Worm (Caenorhabditis elegans) whole organism, L4/young adult: Measurements from ENCODE around the gene asp-8.

Experiments
- W03F9.2 ChIP-seq: fragments of 150-350 bp; optimal IDR thresholded peaks from 2 replicates; lab custom pipeline; 2014; ENCODE audit warnings: missing biosample characterization, missing genetic modification characterization
- dao-5 ChIP-seq: sonication (generic microtip); optimal IDR thresholded peaks from 2 replicates; lab custom pipeline; 2016; ENCODE audit warnings: missing genotype, missing genetic modification characterization, moderate library complexity, missing compliant biosample characterization
- him-1 ChIP-seq: sonication (generic microtip); optimal IDR thresholded peaks from 2 replicates; lab custom pipeline; 2016; ENCODE audit warnings: missing genotype, missing genetic modification reagents, missing genetic modification characterization, missing compliant biosample characterization

asp-8 gene

DNA sequence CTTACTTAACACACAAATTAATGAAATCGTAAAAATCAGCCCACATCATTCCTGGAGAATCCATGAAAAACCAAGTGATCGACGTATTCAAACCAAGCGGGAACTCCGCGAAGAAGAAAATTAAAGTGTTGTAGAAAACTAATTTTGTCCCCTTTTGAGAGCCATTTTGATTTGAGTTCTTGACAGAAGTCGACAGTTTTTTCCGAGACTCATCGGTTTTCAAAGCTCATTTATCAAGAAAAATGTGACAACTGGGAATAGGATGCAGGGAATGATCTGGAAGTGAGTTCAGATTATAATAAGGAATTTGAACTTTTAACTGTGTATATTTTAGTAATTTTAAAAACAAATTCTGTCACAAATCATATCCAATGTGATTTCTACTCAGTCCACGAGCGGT lies 13.0 kb upstream of the asp-8 start, which contains the start of gene srw-135:
TSS of gene srw-135 (minus strand) at position 101 of the 400 bp plus-strand sequence.
- TF ChIP-seq dao-5 (tag; lab: Kevin White, UChicago) = no peak
- no peak for TF ChIP-seq W03F9.2 (tag; lab: Kevin White, UChicago)
- no peak for TF ChIP-seq him-1 (tag; lab: Kevin White, UChicago)

DNA sequence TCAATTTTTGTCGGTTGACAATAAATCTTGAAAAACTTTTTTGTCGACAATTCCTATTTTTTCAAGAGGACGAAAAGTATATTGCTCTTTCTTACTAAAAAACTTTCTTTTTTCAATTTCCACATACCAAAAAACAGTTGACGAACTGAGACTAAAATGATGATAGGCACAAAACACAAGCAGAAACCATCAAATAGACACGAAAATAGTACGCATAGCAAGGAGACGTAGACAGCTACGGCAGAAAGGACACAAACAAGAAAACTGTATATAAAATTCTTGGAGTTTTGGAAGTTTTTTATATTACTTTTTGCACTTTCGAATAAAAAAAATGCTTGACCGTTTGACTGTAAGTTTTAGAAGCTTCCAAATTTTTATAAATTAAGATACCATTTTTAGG lies 10.2 kb upstream of the asp-8 start, which contains the start of gene K12D9.1:
TSS of gene K12D9.1 (plus strand) at position 301 of the 400 bp plus-strand sequence.
- TF ChIP-seq W03F9.2 (tag; lab: Kevin White, UChicago) (no peak), dao-5 (tag; lab: Kevin White, UChicago) (no peak), him-1 (tag; lab: Kevin White, UChicago) (no peak)

DNA sequence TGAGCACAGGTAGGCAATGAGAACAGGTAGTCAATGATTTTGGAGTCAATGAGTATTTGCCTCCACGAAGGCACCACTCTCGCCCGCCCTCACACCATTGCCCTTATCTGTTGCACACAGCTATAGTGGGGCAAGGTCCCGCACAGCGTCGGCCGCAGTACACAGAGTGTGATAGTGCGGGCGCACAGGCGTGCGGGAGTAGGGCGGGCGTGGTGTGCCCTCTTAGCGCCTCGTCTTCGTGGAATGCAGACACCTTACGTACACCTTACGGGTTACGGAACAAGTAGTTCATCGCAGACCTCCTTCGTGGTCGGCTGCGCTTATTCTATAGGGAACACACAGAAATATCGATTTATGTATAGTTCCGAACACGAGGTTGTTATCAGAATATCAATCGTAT lies 6.4 kb upstream of the asp-8 start:
- no peak for TF ChIP-seq W03F9.2 (tag; lab: Kevin White, UChicago)
- no peak for TF ChIP-seq dao-5 (tag; lab: Kevin White, UChicago)
- TF ChIP-seq him-1 (tag; lab: Kevin White, UChicago) = no peak

DNA sequence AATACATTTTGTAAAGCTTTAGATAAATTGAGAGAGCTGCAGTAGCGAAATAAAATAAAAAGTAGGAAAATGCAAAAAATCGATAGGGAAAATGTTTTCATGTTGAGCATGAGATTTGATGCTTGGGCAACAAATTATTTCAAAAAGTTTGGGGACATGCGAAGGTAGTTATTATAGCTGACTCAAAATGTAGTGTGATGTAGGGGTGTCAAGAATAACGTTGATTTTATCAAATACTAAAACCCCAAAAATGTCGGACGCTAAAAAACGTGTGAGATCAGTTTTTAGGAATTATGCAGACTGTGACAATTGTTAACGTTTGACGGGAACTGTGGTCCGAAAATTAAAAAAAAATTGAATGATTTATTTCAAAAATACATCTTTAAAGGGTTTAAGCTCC lies 3.0 kb upstream of the asp-8 start, which contains the start of gene irld-12:
TSS of gene irld-12 (minus strand) at position 101 of the 400 bp plus-strand sequence.
- TF ChIP-seq dao-5 (tag; lab: Kevin White, UChicago) (no peak), W03F9.2 (tag; lab: Kevin White, UChicago) (no peak), him-1 (tag; lab: Kevin White, UChicago) (no peak)

DNA sequence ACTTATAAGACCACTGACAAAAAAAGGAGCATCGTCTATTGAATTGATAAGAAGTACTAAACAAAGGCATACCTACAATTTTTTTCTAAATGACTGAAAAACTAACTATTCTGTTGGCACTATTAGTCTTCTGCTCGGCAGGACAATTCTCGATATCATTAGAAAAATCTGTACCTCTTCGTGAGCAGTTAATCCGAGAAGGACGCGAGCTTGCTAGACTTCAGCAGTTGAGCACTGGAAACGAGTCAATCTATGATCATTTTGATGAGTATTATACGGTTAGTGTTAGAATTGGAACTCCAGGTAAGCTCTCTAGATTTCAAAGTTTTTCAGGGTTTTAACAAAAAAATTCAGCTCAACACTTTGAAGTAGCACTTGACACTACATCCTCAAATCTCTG lies 3.9 kb downstream of the asp-8 start, which contains the start of gene asp-7:
TSS of gene asp-7 (plus strand) at position 81 of the 400 bp plus-strand sequence.
- TF ChIP-seq W03F9.2 (tag; lab: Kevin White, UChicago) (no peak), dao-5 (tag; lab: Kevin White, UChicago) (no peak), him-1 (tag; lab: Kevin White, UChicago) (no peak)

DNA sequence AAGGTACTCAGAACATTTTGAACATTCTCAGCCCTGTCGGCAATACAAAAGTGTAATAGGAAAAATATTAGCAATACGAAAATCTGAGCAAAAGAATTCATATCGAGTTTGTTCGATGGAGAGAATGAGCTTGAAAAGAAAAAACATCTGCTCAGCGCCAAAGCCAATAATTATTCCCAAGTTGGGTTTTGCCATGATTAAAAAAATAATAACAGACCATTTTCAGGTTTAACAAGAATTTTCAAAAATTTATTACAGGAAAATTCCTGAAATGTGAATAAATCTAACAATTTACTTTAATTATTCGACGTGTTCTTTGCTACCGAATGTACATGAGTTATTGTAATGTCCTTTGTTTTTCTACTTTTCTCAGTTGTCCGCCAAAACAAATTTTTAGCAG lies 8.0 kb downstream of the asp-8 start, which contains the start of gene irld-38:
TSS of gene irld-38 (minus strand) at position 101 of the 400 bp plus-strand sequence.
- TF ChIP-seq dao-5 (tag; lab: Kevin White, UChicago) = no peak
- no peak for TF ChIP-seq him-1 (tag; lab: Kevin White, UChicago)
- no peak for TF ChIP-seq W03F9.2 (tag; lab: Kevin White, UChicago)

DNA sequence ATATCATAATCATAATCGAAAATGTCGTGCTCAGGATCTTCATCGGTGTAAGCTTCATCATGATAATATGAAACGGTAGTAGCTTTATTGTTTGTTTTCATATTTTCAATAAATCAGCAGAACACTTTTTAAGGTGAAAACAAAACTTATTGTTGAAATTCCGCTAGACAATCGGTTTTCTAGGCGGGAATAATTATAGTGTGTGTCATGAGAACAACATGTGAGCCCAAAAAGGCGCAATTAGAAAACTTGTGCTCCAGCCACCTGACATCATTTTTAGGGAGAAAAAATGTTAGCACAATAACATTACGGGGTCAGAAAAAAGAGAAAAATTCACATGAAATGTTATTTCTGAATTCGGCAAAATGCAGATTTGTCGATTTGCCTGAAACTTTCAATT lies 9.9 kb downstream of the asp-8 start, which contains the start of gene srw-8:
TSS of gene srw-8 (minus strand) at position 101 of the 400 bp plus-strand sequence.
- no peak for TF ChIP-seq him-1 (tag; lab: Kevin White, UChicago)
- no peak for TF ChIP-seq dao-5 (tag; lab: Kevin White, UChicago)
- no peak for TF ChIP-seq W03F9.2 (tag; lab: Kevin White, UChicago)

DNA sequence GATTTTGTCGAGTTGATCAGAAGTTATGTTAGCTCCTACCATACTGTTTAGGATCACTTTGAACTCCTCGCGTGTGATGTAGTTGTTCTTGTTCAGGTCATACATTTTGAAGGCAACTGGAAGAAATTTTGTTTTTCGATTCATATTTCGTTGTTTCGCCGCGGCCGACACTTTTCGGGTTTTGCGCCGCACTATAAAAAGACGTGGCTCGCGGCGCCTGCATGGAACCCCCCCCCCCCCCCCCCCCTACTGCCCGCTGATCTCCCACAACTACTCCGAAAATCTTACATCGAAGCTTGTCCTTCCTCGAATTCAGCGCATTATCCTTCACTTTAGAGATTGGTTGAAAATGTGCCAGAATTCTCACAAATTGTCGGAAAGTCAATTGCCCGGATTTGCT lies 13.7 kb downstream of the asp-8 start:
- TF ChIP-seq him-1 (tag; lab: Kevin White, UChicago) (no peak), W03F9.2 (tag; lab: Kevin White, UChicago) (no peak), dao-5 (tag; lab: Kevin White, UChicago) (no peak)

DNA sequence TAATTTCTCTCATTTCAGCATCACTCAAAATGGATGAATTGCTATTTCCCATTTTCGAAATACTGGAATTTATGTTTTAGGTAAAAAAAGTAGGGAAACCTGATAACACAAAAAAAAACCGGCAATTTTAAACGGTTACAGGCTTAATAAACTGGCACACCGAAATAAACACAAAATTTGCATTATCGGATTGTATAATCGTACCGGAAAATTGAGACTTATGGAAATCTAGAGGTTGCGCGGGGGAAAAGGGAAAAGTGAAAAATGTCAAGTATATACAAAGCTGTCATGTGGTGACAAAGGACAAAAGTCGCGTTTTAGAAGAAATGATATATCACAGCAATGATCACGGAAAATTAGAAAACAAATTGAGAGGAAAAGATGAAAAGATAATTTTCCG lies 14.9 kb downstream of the asp-8 start, which contains the start of gene chpf-2:
TSS of gene chpf-2 (minus strand) at position 101 of the 400 bp plus-strand sequence.
- no peak for TF ChIP-seq him-1 (tag; lab: Kevin White, UChicago)
- no peak for TF ChIP-seq dao-5 (tag; lab: Kevin White, UChicago)
- TF ChIP-seq W03F9.2 (tag; lab: Kevin White, UChicago) = no peak

DNA sequence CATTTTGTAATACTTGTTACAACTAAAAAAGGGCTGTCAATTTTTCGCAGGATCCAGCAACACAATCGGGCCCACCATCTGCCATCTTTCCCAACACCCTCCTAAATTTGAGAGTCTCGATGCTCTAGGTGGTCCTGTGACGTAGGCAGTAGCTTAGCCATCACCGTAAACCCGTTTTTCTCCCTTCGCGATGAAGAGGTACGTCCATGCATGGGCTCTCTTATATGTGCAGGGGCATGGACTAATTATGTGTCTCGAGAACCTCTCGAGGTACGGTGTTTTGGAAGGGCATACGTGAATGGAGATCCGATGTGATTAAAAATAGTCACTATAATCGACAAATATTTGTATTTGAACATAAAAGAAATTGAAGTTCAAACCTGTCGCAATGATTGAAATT lies 16.6 kb downstream of the asp-8 start:
- TF ChIP-seq W03F9.2 (tag; lab: Kevin White, UChicago) (no peak), him-1 (tag; lab: Kevin White, UChicago) (no peak), dao-5 (tag; lab: Kevin White, UChicago) (no peak)

DNA sequence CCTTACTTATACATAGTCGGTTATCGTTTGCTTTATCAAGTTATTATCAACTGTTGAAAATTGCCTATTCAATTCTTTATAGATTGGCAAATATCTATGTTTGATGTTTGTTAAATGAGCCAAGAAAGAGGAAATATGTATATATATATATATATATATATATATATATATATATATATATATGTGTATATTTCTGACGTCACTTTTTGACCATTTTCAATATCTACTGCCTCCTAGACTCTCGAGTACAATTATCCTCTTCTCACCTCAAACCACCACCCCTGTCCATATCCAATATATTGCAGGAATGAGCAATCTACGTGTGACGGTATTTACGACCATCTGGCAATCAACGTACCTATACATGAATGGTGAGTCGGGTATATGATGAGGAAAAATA lies 20.5 kb downstream of the asp-8 start, which contains the start of gene F59D6.1:
TSS of gene F59D6.1 (plus strand) at position 301 of the 400 bp plus-strand sequence.
- TF ChIP-seq W03F9.2 (tag; lab: Kevin White, UChicago) (no peak), him-1 (tag; lab: Kevin White, UChicago) (no peak), dao-5 (tag; lab: Kevin White, UChicago) (no peak)

DNA sequence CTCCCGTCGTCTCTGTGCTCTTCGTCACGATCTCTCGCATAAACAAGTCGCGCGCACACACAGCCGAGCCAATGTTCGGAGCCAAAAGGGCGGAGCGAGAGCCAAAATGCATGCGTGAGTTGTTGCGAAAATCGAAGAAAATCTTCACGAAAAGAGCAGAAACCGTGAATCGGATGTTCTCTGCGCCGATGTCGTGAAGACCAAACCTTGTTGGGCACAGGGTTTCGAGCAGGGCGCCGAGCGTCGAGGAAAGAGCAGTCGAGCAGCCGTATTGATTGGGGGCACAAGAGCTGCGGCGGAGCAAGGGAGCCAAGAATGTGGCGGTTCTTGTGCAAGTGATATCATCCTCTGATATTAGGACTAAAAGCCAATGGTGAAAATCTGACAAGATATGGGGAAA lies 22.0 kb downstream of the asp-8 start:
- TF ChIP-seq dao-5 (tag; lab: Kevin White, UChicago) (no peak), him-1 (tag; lab: Kevin White, UChicago) (no peak), W03F9.2 (tag; lab: Kevin White, UChicago) (no peak)

DNA sequence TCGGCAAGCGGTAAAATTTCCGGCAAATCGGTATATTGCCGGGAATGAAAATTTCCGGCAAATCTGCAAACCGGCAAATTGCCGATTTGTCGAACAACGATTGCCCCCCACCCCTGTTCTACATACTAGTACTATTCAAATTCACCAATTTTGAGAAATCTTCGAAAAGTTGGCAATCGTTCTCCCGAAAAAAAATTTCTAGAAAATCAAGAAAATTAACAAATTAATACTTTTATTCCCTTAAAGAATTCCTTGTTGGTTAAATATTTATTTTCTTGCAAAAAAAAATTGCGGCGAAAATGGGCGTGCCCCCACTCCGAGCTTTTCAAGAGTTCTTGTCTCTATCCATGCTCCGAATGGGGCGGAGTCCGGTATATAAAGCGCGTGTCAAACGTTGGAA lies 29.9 kb downstream of the asp-8 start, which contains the start of gene C50H11.8:
TSS of gene C50H11.8 (plus strand) at position 301 of the 400 bp plus-strand sequence.
- TF ChIP-seq him-1 (tag; lab: Kevin White, UChicago) = no peak
- TF ChIP-seq dao-5 (tag; lab: Kevin White, UChicago) = no peak
- no peak for TF ChIP-seq W03F9.2 (tag; lab: Kevin White, UChicago)

DNA sequence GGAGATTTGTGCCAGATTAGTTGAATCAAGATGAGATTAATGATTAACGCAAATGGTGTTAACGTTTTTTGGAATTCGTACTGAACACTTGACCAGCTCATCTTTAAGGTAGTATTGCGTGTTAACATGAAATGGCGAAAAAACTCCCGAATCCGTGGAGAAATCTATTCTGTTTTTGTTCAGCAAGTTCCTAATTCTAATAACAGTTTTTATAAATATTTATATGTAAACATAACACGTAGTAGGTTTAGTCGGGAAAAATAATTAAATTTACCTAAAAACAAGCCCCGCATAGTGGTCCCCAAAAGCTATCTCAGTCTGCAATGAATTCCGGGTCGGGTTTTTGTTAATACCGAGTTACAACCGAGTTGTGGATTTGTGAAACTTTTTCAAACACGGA lies 34.6 kb downstream of the asp-8 start, which contains the start of gene str-244:
TSS of gene str-244 (minus strand) at position 101 of the 400 bp plus-strand sequence.
- TF ChIP-seq W03F9.2 (tag; lab: Kevin White, UChicago) = no peak
- no peak for TF ChIP-seq him-1 (tag; lab: Kevin White, UChicago)
- no peak for TF ChIP-seq dao-5 (tag; lab: Kevin White, UChicago)
